Worm (Caenorhabditis elegans): ENCODE results near the gene nhr-112.

DNA sequence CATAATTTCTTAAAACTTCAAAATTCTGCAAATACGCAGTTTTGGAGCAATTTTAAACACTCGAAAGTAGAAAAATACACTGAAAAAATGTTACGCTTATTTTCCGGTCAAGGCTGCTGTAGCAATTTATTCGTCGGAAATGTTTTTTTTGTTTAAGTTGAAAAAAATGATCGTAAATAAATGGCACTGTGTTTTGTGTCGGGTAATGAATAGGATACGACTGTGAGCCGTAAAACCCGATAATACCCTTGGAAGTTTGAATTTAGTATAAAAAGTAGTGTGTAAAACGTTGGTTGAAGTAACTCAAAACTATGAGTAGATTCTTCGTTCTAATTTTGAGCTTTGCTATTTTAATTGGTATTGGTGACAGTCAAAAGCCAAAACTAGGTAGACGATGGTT, 3.3 kb upstream of the nhr-112 start, which contains the start of gene T25E12.14:
- TF ChIP-seq nfya-2 (GFP tag; IDR thresholded peaks at IDR 0.05) (no peak), nhr-90 (tag; optimal IDR thresholded peaks at IDR 0.05) (no peak), Y95B8A.8 (GFP tag; IDR thresholded peaks at IDR 0.05) (no peak), hrde-1 (tag; optimal IDR thresholded peaks at IDR 0.05; ENCODE audit: borderline replicate concordance) (no peak), snpc-4 (GFP tag; optimal IDR thresholded peaks at IDR 0.05) (no peak), snpc-4 (tag; optimal IDR thresholded peaks at IDR 0.05) (no peak), tlf-1 (GFP tag; optimal IDR thresholded peaks at IDR 0.05) (no peak), F39B2.1 (GFP tag; IDR thresholded peaks at IDR 0.05) (no peak), lin-26 (GFP tag; IDR thresholded peaks at IDR 0.05) (no peak)
